Fruit fly (Drosophila melanogaster) whole organism, adult: ENCODE results near the gene HHEX.

Source experiments
- CG11617 ChIP-seq: fragments of 200-800 bp; sonication (Bioruptor generic); optimal IDR thresholded peaks from 2 replicates; lab custom pipeline; 2017; ENCODE audit warnings: mild to moderate bottlenecking, missing biosample characterization, missing genetic modification reagents, missing genetic modification characterization
- CG12768 ChIP-seq: fragments of 200-800 bp; sonication (Bioruptor generic); optimal IDR thresholded peaks from 2 replicates; lab custom pipeline; 2017; ENCODE audit warnings: missing biosample characterization, missing genetic modification characterization, mild to moderate bottlenecking, moderate library complexity, missing genetic modification reagents
- CG14711 ChIP-seq: fragments of 200-800 bp; sonication (Bioruptor generic); optimal IDR thresholded peaks from 2 replicates; lab custom pipeline; 2018; ENCODE audit warnings: missing biosample characterization, mild to moderate bottlenecking, missing genetic modification characterization, moderate library complexity
- CG1620 ChIP-seq: fragments of 200-800 bp; sonication (Bioruptor generic); optimal IDR thresholded peaks from 2 replicates; lab custom pipeline; 2016; ENCODE audit warnings: missing biosample characterization, missing genetic modification characterization
- CG33017 ChIP-seq: fragments of 200-800 bp; sonication (Bioruptor generic); optimal IDR thresholded peaks from 2 replicates; lab custom pipeline; 2018; ENCODE audit warnings: missing biosample characterization, mild to moderate bottlenecking, missing genetic modification characterization, moderate library complexity
- CG5204 ChIP-seq: fragments of 200-800 bp; sonication (Bioruptor generic); optimal IDR thresholded peaks from 2 replicates; lab custom pipeline; 2016; ENCODE audit warnings: missing biosample characterization, missing genetic modification characterization
- CG7045 ChIP-seq: fragments of 200-800 bp; sonication (Bioruptor generic); optimal IDR thresholded peaks from 2 replicates; lab custom pipeline; 2017; ENCODE audit warnings: missing biosample characterization, mild to moderate bottlenecking, missing genetic modification characterization
- CG7101 ChIP-seq: fragments of 200-800 bp; sonication (Bioruptor generic); optimal IDR thresholded peaks from 2 replicates; lab custom pipeline; 2018; ENCODE audit warnings: missing biosample characterization, mild to moderate bottlenecking, missing genetic modification characterization, moderate library complexity
- Clk ChIP-seq: fragments of 200-800 bp; sonication (Bioruptor generic); optimal IDR thresholded peaks from 2 replicates; lab custom pipeline; 2017; ENCODE audit warnings: missing biosample characterization, missing genetic modification characterization
- Crg-1 ChIP-seq: fragments of 200-800 bp; sonication (Bioruptor generic); optimal IDR thresholded peaks from 2 replicates; lab custom pipeline; 2016; ENCODE audit warnings: missing biosample characterization, missing genetic modification characterization
- Hr96 ChIP-seq: fragments of 200-800 bp; sonication (Bioruptor generic); optimal IDR thresholded peaks from 2 replicates; lab custom pipeline; 2016; ENCODE audit warnings: missing biosample characterization, missing genetic modification characterization
- Mnt ChIP-seq: fragments of 200-800 bp; sonication (Bioruptor generic); optimal IDR thresholded peaks from 2 replicates; lab custom pipeline; 2016; ENCODE audit warnings: missing biosample characterization, mild to moderate bottlenecking, missing genetic modification characterization
- bab1 ChIP-seq: fragments of 200-800 bp; sonication (Bioruptor generic); optimal IDR thresholded peaks from 3 replicates; lab custom pipeline; 2019; ENCODE audit warnings: missing biosample characterization, mild to moderate bottlenecking, missing genetic modification characterization, moderate library complexity
- cic ChIP-seq: fragments of 200-800 bp; sonication (Bioruptor generic); optimal IDR thresholded peaks from 2 replicates; lab custom pipeline; 2017; ENCODE audit warnings: missing biosample characterization, mild to moderate bottlenecking, missing genetic modification characterization, moderate library complexity
- cnc ChIP-seq, 2 experiments: fragments of >200 bp; optimal IDR thresholded peaks; 2 replicates each; lab custom pipeline; 2017
- kay ChIP-seq: fragments of 200-800 bp; sonication (Bioruptor generic); peaks from one replicate; lab custom pipeline; 2016; ENCODE audit warnings: missing biosample characterization, missing genetic modification characterization, borderline replicate concordance
- ovo ChIP-seq: fragments of 200-800 bp; sonication (Bioruptor generic); optimal IDR thresholded peaks from 2 replicates; lab custom pipeline; 2016; ENCODE audit warnings: missing biosample characterization, missing genetic modification characterization
- pad ChIP-seq: fragments of 200-800 bp; sonication (Bioruptor generic); optimal IDR thresholded peaks from 3 replicates; lab custom pipeline; 2017; ENCODE audit warnings: missing biosample characterization, missing genetic modification characterization, mild to moderate bottlenecking, moderate library complexity, missing genetic modification reagents
- tj ChIP-seq: fragments of 200-800 bp; sonication (Bioruptor generic); optimal IDR thresholded peaks from 3 replicates; lab custom pipeline; 2017; ENCODE audit warnings: missing biosample characterization, mild to moderate bottlenecking, missing genetic modification characterization, moderate library complexity
- toe ChIP-seq: fragments of 200-800 bp; sonication (Bioruptor generic); optimal IDR thresholded peaks from 2 replicates; lab custom pipeline; 2016; ENCODE audit warnings: missing biosample characterization, missing genetic modification characterization

Gene HHEX

DNA sequence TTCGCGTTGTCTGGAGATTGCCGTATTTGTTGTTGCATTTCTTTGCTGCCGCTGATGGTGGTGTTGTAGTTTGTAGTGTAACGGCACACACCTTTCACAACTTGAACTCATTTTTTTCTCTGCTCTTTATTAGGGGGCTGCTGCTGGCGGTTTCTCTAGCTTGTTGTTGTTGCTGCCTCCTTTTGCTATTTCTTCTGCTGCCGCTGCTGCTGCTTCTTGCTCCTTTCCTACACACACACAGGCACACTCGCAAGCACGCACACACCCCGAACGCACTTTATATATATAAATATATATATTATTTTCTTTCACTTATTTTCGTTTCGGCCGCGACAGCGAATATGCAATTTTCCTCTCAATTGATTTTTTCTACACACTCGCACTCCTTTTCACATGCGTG lies 16.4 kb upstream of the HHEX start:
- no peak for TF ChIP-seq CG11617 (GFP tag; lab: Kevin White, UChicago)
- no peak for TF ChIP-seq Crg-1 (GFP tag; lab: Kevin White, UChicago)
- TF ChIP-seq tj: no peak
- no peak for TF ChIP-seq kay
- no peak for TF ChIP-seq Mnt (GFP tag; lab: Kevin White, UChicago)
- TF ChIP-seq CG12768 (GFP tag; lab: Kevin White, UChicago): no peak
- TF ChIP-seq Hr96 (GFP tag; lab: Kevin White, UChicago): no peak
- no peak for TF ChIP-seq pad (GFP tag; lab: Kevin White, UChicago)
- no peak for TF ChIP-seq bab1 (GFP tag; lab: Kevin White, UChicago)
- TF ChIP-seq ovo (GFP tag; lab: Kevin White, UChicago): no peak
- no peak for TF ChIP-seq CG7045 (GFP tag; lab: Kevin White, UChicago)
- no peak for TF ChIP-seq CG33017
- TF ChIP-seq cnc (optimal IDR thresholded peaks at IDR 0.05; lab: Kevin White, UChicago): no peak
- no peak for TF ChIP-seq CG1620 (GFP tag; lab: Kevin White, UChicago)
- no peak for TF ChIP-seq CG7101
- TF ChIP-seq Clk (GFP tag; lab: Kevin White, UChicago): no peak

DNA sequence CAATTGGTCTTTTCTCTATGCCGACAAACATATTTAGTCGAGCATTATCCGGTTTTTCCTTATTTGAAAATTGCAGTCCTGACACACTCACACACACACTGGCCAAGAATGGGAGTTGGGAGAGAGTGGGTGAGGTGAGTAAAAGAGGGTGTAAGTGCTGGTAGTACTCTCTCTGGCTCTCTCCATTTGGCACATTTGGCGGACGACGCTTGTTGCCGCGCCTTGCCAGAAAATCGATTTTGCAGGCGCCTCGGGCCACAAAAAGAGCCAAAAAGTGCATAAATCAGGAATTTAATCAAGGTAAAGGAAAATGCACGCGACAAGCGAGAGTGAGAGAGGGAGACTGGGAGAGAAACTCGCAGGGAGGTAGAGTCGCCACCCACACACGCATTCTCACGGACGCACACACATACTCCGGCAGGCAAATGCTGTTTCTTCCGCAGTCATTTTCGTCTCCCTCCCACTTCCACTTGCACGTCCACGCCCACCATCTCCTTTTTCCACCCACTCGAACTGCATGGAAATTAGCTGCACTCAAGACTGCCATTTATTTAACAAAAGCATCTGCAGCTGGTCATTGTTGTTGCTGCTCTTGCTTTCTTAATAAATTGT lies 15.9 kb upstream of the HHEX start:
- no peak for TF ChIP-seq kay
- TF ChIP-seq Clk (GFP tag; lab: Kevin White, UChicago): no peak
- TF ChIP-seq pad (GFP tag; lab: Kevin White, UChicago): no peak
- TF ChIP-seq Crg-1 (GFP tag; lab: Kevin White, UChicago): no peak
- TF ChIP-seq ovo (GFP tag; lab: Kevin White, UChicago): no peak
- no peak for TF ChIP-seq cnc (optimal IDR thresholded peaks at IDR 0.05; lab: Kevin White, UChicago)
- no peak for TF ChIP-seq CG7101
- no peak for TF ChIP-seq Hr96 (GFP tag; lab: Kevin White, UChicago)
- TF ChIP-seq toe: no peak
- TF ChIP-seq bab1 (GFP tag; lab: Kevin White, UChicago): no peak
- TF ChIP-seq CG5204: no peak
- no peak for TF ChIP-seq CG11617 (GFP tag; lab: Kevin White, UChicago)

DNA sequence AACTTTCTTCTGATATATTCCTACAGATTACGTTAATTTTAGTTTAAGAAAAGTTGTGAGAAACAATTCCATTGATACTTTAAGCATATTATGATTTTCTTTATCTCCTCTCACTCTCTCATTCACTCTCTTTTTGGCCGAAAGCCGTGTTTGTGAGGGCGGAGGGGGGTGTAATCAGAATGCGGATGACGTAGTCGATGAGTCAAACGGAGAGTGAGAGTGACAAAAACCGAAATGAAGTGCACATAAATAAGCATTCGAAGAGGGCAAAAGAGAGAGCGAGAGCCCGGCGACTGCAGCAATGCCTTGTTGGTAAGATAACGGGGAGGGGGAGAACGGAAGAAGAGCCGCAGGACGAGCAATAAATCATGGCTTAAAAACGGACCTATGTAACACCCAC lies 13.6 kb upstream of the HHEX start:
- no peak for TF ChIP-seq CG7045 (GFP tag; lab: Kevin White, UChicago)
- no peak for TF ChIP-seq CG12768 (GFP tag; lab: Kevin White, UChicago)
- no peak for TF ChIP-seq Hr96 (GFP tag; lab: Kevin White, UChicago)
- TF ChIP-seq pad (GFP tag; lab: Kevin White, UChicago): no peak
- no peak for TF ChIP-seq Mnt (GFP tag; lab: Kevin White, UChicago)
- TF ChIP-seq CG7101: no peak
- no peak for TF ChIP-seq bab1 (GFP tag; lab: Kevin White, UChicago)
- TF ChIP-seq CG14711 (tag; lab: Kevin White, UChicago): no peak
- no peak for TF ChIP-seq Crg-1 (GFP tag; lab: Kevin White, UChicago)
- TF ChIP-seq Clk (GFP tag; lab: Kevin White, UChicago): no peak
- TF ChIP-seq CG33017: no peak

DNA sequence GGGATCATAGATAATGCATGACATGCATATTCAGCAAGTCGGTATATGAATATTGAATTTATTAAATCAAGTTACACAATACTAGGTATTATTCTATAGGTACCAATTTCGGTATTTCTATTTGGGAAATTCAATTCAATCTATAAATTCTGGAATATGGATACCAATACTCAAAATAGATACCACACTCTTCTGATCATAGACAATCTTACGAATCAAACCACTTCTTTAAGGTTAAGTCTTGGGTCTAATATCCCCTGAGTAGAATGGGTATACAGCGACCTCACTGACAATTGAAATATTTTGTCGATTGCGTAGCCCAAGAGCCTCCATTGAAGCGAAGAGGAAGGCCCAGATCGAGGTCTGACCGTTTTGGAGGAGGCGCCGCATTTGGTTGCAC lies 12.1 kb upstream of the HHEX start:
- no peak for TF ChIP-seq ovo (GFP tag; lab: Kevin White, UChicago)
- TF ChIP-seq CG5204: no peak
- TF ChIP-seq CG33017: no peak
- no peak for TF ChIP-seq toe
- no peak for TF ChIP-seq kay
- no peak for TF ChIP-seq Clk (GFP tag; lab: Kevin White, UChicago)
- no peak for TF ChIP-seq CG14711 (tag; lab: Kevin White, UChicago)
- TF ChIP-seq CG7045 (GFP tag; lab: Kevin White, UChicago): no peak
- TF ChIP-seq Crg-1 (GFP tag; lab: Kevin White, UChicago): no peak
- TF ChIP-seq CG11617 (GFP tag; lab: Kevin White, UChicago): no peak
- no peak for TF ChIP-seq CG1620 (GFP tag; lab: Kevin White, UChicago)

DNA sequence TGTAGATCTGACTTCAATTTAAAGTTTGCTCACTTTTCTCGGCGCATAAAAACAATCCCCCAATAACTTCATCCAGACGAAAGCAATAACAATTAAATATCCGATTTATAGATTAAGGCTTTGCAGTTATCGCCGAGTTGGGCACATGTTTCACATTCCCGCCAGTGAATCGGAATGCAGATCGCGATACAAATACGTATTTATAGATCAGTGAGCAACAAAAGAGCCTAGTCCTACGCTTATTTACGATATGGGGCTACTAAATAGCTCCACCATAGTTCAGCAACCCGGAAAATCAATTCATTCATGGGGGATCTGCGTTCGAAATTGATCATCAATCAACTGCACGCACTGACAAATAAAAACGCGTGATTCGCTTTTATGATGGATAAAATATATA lies 11.3 kb upstream of the HHEX start:
- TF ChIP-seq CG33017 (no peak), CG14711 (tag; lab: Kevin White, UChicago) (no peak), cic (GFP tag; lab: Kevin White, UChicago) (no peak), bab1 (GFP tag; lab: Kevin White, UChicago) (no peak), ovo (GFP tag; lab: Kevin White, UChicago) (no peak), Hr96 (GFP tag; lab: Kevin White, UChicago) (no peak), CG7045 (GFP tag; lab: Kevin White, UChicago) (no peak), cnc (optimal IDR thresholded peaks at IDR 0.05; lab: Kevin White, UChicago) (no peak), pad (GFP tag; lab: Kevin White, UChicago) (no peak), CG5204 (no peak), Clk (GFP tag; lab: Kevin White, UChicago) (no peak), CG12768 (GFP tag; lab: Kevin White, UChicago) (no peak), tj (no peak), kay (no peak)

DNA sequence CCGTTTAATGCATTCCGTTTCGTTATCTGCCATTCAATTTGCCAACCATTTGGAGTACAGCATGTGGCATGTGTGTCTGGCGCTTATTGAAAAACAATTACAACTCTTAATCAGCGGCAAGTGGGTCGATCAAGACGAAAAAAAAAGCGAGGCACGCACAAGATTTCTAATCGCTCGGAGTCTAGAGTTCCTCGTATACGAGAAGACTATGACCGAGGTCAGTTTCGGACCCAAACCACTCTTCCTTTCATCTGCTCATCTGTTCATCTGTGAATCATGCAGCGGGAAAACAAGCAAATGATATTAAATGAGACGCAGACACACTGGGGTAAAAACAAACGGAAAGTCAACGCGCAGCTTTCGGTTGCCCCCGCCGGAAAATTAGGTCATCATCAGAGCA lies 10.8 kb upstream of the HHEX start:
- no peak for TF ChIP-seq Clk (GFP tag; lab: Kevin White, UChicago)
- TF ChIP-seq CG5204: no peak
- no peak for TF ChIP-seq Mnt (GFP tag; lab: Kevin White, UChicago)
- no peak for TF ChIP-seq CG33017
- no peak for TF ChIP-seq CG11617 (GFP tag; lab: Kevin White, UChicago)
- no peak for TF ChIP-seq toe
